Worm (Caenorhabditis elegans) whole organism, late embryonic: ENCODE measurements around the gene C04G2.5.

Source experiments
- ama-1 ChIP-seq: fragments of 150-350 bp; optimal IDR thresholded peaks from 2 replicates; lab custom pipeline; 2014
- ceh-31 ChIP-seq: sonication (generic microtip); optimal IDR thresholded peaks from 2 replicates; lab custom pipeline; 2016; ENCODE audit warnings: missing genetic modification characterization, missing compliant biosample characterization
- ets-4 ChIP-seq: sonication (generic microtip); optimal IDR thresholded peaks from 2 replicates; lab custom pipeline; 2016; ENCODE audit warnings: missing genetic modification characterization, missing compliant biosample characterization
- fax-1 ChIP-seq: sonication (generic microtip); optimal IDR thresholded peaks from 2 replicates; lab custom pipeline; 2016; ENCODE audit warnings: missing genotype, missing genetic modification characterization, missing compliant biosample characterization
- hlh-30 ChIP-seq: sonication (generic microtip); optimal IDR thresholded peaks from 2 replicates; lab custom pipeline; 2017; ENCODE audit warnings: antibody characterized with exemption, missing genetic modification characterization, missing compliant biosample characterization; ENCODE audit not compliant: insufficient read depth
- hlh-6 ChIP-seq: sonication (generic microtip); optimal IDR thresholded peaks from 2 replicates; lab custom pipeline; 2016; ENCODE audit warnings: missing genotype, missing genetic modification characterization, missing compliant biosample characterization
- lim-6 ChIP-seq: sonication (generic microtip); optimal IDR thresholded peaks from 2 replicates; lab custom pipeline; 2016; ENCODE audit warnings: missing genetic modification characterization, missing compliant biosample characterization
- pha-2 ChIP-seq: sonication (generic microtip); optimal IDR thresholded peaks from 2 replicates; lab custom pipeline; 2017; ENCODE audit warnings: mild to moderate bottlenecking, missing genetic modification characterization, missing compliant biosample characterization
- pros-1 ChIP-seq: fragments of 150-350 bp; optimal IDR thresholded peaks from 2 replicates; lab custom pipeline; 2014; ENCODE audit warnings: missing biosample characterization, missing genetic modification reagents, missing genetic modification characterization
- sox-4 ChIP-seq: sonication (generic microtip); optimal IDR thresholded peaks from 2 replicates; lab custom pipeline; 2017; ENCODE audit warnings: mild to moderate bottlenecking, missing genetic modification characterization, inconsistent platforms, missing compliant biosample characterization

ce11 chrIV:10068266-10068665 lies 26.8 kb downstream of the C04G2.5 start:
- no peak for TF ChIP-seq ceh-31 (tag; lab: Kevin White, UChicago)
- no peak for TF ChIP-seq pha-2 (tag; lab: Kevin White, UChicago)
- no peak for TF ChIP-seq hlh-6 (tag; lab: Kevin White, UChicago)
- no peak for TF ChIP-seq lim-6
- no peak for TF ChIP-seq hlh-30 (tag; lab: Kevin White, UChicago)
- TF ChIP-seq ets-4 (tag; lab: Kevin White, UChicago) = no peak
- no peak for TF ChIP-seq ama-1 (lab: Kevin White, UChicago)
- TF ChIP-seq sox-4 (tag; lab: Kevin White, UChicago) = no peak
- TF ChIP-seq pros-1 (tag; lab: Kevin White, UChicago) = no peak
- no peak for TF ChIP-seq fax-1
